Worm (Caenorhabditis elegans): ENCODE data around the gene T24A6.17.

The T24A6.17 gene

ce11 chrV:3548798-3549197 lies 15.4 kb downstream of the T24A6.17 start, which contains the start of gene srw-130:
TSS of gene srw-130 (minus strand) at chrV:3548898.
- TF ChIP-seq lin-39 (tag; optimal IDR thresholded peaks at IDR 0.05) (no peak), mbf-1 (tag; optimal IDR thresholded peaks at IDR 0.05) (no peak), F13H6.1 (tag; optimal IDR thresholded peaks at IDR 0.05) (no peak), mab-5 (tag; optimal IDR thresholded peaks at IDR 0.05) (no peak), ama-1 (optimal IDR thresholded peaks at IDR 0.05) (no peak), alr-1 (tag; optimal IDR thresholded peaks at IDR 0.05) (no peak), R02D3.7 (tag; optimal IDR thresholded peaks at IDR 0.05) (no peak)

ce11 chrV:3546517-3546916 lies 17.7 kb downstream of the T24A6.17 start, which contains the start of gene srbc-68:
TSS of gene srbc-68 (minus strand) at chrV:3546617.
- TF ChIP-seq fos-1 (tag; optimal IDR thresholded peaks at IDR 0.05) (no peak), Y55F3AM.14 (GFP tag; optimal IDR thresholded peaks at IDR 0.05) (no peak), R02D3.7 (tag; optimal IDR thresholded peaks at IDR 0.05) (no peak)

ce11 chrV:3543344-3543743 lies 20.9 kb downstream of the T24A6.17 start, which contains the start of gene nhr-222:
TSS of gene nhr-222 (minus strand) at chrV:3543444.
- TF ChIP-seq ceh-82 (tag; optimal IDR thresholded peaks at IDR 0.05) (no peak), zag-1 (tag; optimal IDR thresholded peaks at IDR 0.05) (no peak), ztf-11 (tag; optimal IDR thresholded peaks at IDR 0.05) (no peak)

ce11 chrV:3541117-3541516 lies 23.1 kb downstream of the T24A6.17 start, which contains the start of gene srbc-67:
TSS of gene srbc-67 (minus strand) at chrV:3541217.
- no peak for TF ChIP-seq lin-11 (tag; optimal IDR thresholded peaks at IDR 0.05)
- TF ChIP-seq ztf-11 (tag; optimal IDR thresholded peaks at IDR 0.05), result no peak
- no peak for TF ChIP-seq nhr-11 (tag; optimal IDR thresholded peaks at IDR 0.05)
- TF ChIP-seq F13H6.1 (tag; optimal IDR thresholded peaks at IDR 0.05), result no peak
- TF ChIP-seq sem-4 (tag; optimal IDR thresholded peaks at IDR 0.05), result no peak
- no peak for TF ChIP-seq sma-3 (GFP tag; optimal IDR thresholded peaks at IDR 0.05)
- TF ChIP-seq fos-1 (tag; optimal IDR thresholded peaks at IDR 0.05), result no peak
- TF ChIP-seq snpc-4 (tag; optimal IDR thresholded peaks at IDR 0.05), result no peak

ce11 chrV:3538307-3538706 lies 25.9 kb downstream of the T24A6.17 start, which contains the start of gene nhr-93:
TSS of gene nhr-93 (minus strand) at chrV:3538407.
- TF ChIP-seq C34F6.9 (tag; optimal IDR thresholded peaks at IDR 0.05) (no peak), zag-1 (tag; optimal IDR thresholded peaks at IDR 0.05) (no peak), aly-2 (tag; optimal IDR thresholded peaks at IDR 0.05) (no peak), peb-1 (tag; optimal IDR thresholded peaks at IDR 0.05) (no peak), gmeb-1 (tag; optimal IDR thresholded peaks at IDR 0.05) (no peak), nhr-21 (tag; optimal IDR thresholded peaks at IDR 0.05) (no peak), lin-39 (tag; optimal IDR thresholded peaks at IDR 0.05) (no peak), nhr-23 (tag; optimal IDR thresholded peaks at IDR 0.05) (no peak), ztf-4 (tag; optimal IDR thresholded peaks at IDR 0.05) (no peak), nhr-11 (tag; optimal IDR thresholded peaks at IDR 0.05) (no peak)

- TF ChIP-seq blmp-1 (tag; optimal IDR thresholded peaks at IDR 0.05; ENCODE audit: insufficient read depth), result no peak
- no peak for TF ChIP-seq ztf-4 (tag; optimal IDR thresholded peaks at IDR 0.05)
- no peak for TF ChIP-seq egl-27 (tag; optimal IDR thresholded peaks at IDR 0.05)
- no peak for TF ChIP-seq nhr-77 (tag; optimal IDR thresholded peaks at IDR 0.05)
- no peak for TF ChIP-seq nhr-129 (tag; optimal IDR thresholded peaks at IDR 0.05)
Measured at ce11 chrV:3535260-3535659, 29.0 kb downstream of the T24A6.17 start, which contains the start of gene nhr-221. TSS of gene nhr-221 (minus strand) at chrV:3535360.

ce11 chrV:3530403-3530802 lies 33.8 kb downstream of the T24A6.17 start, which contains the start of gene srbc-66:
TSS of gene srbc-66 (plus strand) at chrV:3530703.
- no peak for TF ChIP-seq nhr-12 (tag; optimal IDR thresholded peaks at IDR 0.05)
- TF ChIP-seq fos-1 (tag; optimal IDR thresholded peaks at IDR 0.05), result no peak
- TF ChIP-seq dmd-4 (tag; optimal IDR thresholded peaks at IDR 0.05), result no peak
- TF ChIP-seq ztf-4 (tag; optimal IDR thresholded peaks at IDR 0.05), result no peak
- TF ChIP-seq lin-11 (tag; optimal IDR thresholded peaks at IDR 0.05), result no peak
- no peak for TF ChIP-seq alr-1 (tag; optimal IDR thresholded peaks at IDR 0.05)
- TF ChIP-seq sma-3 (GFP tag; optimal IDR thresholded peaks at IDR 0.05), result no peak

Data from whole organism, L2 larva.